Fruit fly (Drosophila melanogaster): Measurements from ENCODE around the gene Dpm1.
A peak's percentile ranks its signal among the peaks of the same experiment; 100 is the strongest.

Dpm1 gene

dm6 chr2L:19508361-19508918 is 17.7 kb downstream of the Dpm1 start, which contains the start of gene cyst:
TSS of gene cyst (minus strand) at chr2L:19508764.
- TF ChIP-seq CTCF (optimal IDR thresholded peaks at IDR 0.05) (peak in 1 of 2 experiments; percentile 27), CG8478 (optimal IDR thresholded peaks at IDR 0.05) (no peak)

dm6 chr2L:19506323-19506722 is 19.8 kb downstream of the Dpm1 start:
- no peak for TF ChIP-seq CTCF (optimal IDR thresholded peaks at IDR 0.05)
- no peak for TF ChIP-seq CG8478 (optimal IDR thresholded peaks at IDR 0.05)

- no peak for TF ChIP-seq CTCF (optimal IDR thresholded peaks at IDR 0.05)
- no peak for TF ChIP-seq CG8478 (optimal IDR thresholded peaks at IDR 0.05)
Measured at dm6 chr2L:19497983-19498382, 28.2 kb downstream of the Dpm1 start, which contains the start of gene Top3alpha. TSS of gene Top3alpha (plus strand) at chr2L:19498168.

- no peak for TF ChIP-seq CG8478 (optimal IDR thresholded peaks at IDR 0.05)
- no peak for TF ChIP-seq CTCF (optimal IDR thresholded peaks at IDR 0.05)
Measured at dm6 chr2L:19492934-19493686, 33.1 kb downstream of the Dpm1 start, which contains the start of the genes swm and Ctu2. TSS of gene swm (plus strand) at chr2L:19493251. TSS of gene Ctu2 (minus strand) at chr2L:19493253.

dm6 chr2L:19489997-19490461 is 36.1 kb downstream of the Dpm1 start, which contains the start of the genes CG10194 and CG18094:
TSS of gene CG10194 (minus strand) at chr2L:19490104.
TSS of gene CG18094 (plus strand) at chr2L:19490262.
- TF ChIP-seq CG8478 (optimal IDR thresholded peaks at IDR 0.05) (no peak), CTCF (optimal IDR thresholded peaks at IDR 0.05) (no peak)

dm6 chr2L:19487190-19487589 is 39.0 kb downstream of the Dpm1 start, which contains the start of gene CG13083:
TSS of gene CG13083 (plus strand) at chr2L:19487490.
- TF ChIP-seq CTCF (optimal IDR thresholded peaks at IDR 0.05), result no peak
- TF ChIP-seq CG8478 (optimal IDR thresholded peaks at IDR 0.05), result no peak

- no peak for TF ChIP-seq CG8478 (optimal IDR thresholded peaks at IDR 0.05)
Measured at dm6 chr2L:19484539-19484938, 41.6 kb downstream of the Dpm1 start, which contains the start of the genes CG10195 and CG13084. TSS of gene CG10195 (minus strand) at chr2L:19484705. TSS of gene CG13084 (plus strand) at chr2L:19484930.

dm6 chr2L:19480406-19481334 is 45.5 kb downstream of the Dpm1 start:
- TF ChIP-seq CG8478 (optimal IDR thresholded peaks at IDR 0.05) (no peak), CTCF (optimal IDR thresholded peaks at IDR 0.05) (no peak)

- TF ChIP-seq CTCF (optimal IDR thresholded peaks at IDR 0.05) (no peak), CG8478 (optimal IDR thresholded peaks at IDR 0.05) (no peak)
Measured at dm6 chr2L:19479249-19479984, 46.8 kb downstream of the Dpm1 start.
